Worm (Caenorhabditis elegans): Measurements from ENCODE around the gene F54F2.9.

F54F2.9 gene

DNA sequence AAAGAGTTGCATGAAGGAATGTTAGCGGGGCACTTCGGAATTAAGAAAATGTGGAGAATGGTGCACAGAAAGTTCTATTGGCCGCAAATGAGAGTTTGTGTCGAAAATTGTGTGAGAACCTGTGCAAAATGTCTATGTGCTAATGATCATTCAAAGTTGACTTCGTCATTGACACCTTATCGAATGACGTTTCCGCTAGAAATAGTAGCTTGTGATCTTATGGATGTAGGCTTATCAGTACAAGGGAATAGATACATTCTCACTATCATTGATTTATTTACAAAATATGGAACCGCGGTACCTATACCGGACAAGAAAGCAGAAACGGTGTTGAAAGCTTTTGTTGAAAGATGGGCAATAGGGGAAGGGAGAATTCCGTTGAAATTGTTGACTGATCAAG, 31.5 kb upstream of the F54F2.9 start:
- TF ChIP-seq ham-2 (GFP tag; optimal IDR thresholded peaks at IDR 0.05), result no peak
- no peak for TF ChIP-seq zip-8 (tag; optimal IDR thresholded peaks at IDR 0.05)
- no peak for TF ChIP-seq ztf-11 (tag; optimal IDR thresholded peaks at IDR 0.05)
- TF ChIP-seq ceh-43 (GFP tag; optimal IDR thresholded peaks at IDR 0.05), result no peak
- TF ChIP-seq tbx-8 (GFP tag; optimal IDR thresholded peaks at IDR 0.05), result no peak
- no peak for TF ChIP-seq elt-3 (tag; optimal IDR thresholded peaks at IDR 0.05)
- no peak for TF ChIP-seq cnd-1 (tag; optimal IDR thresholded peaks at IDR 0.05)
- TF ChIP-seq pha-4 (tag; optimal IDR thresholded peaks at IDR 0.05), result no peak
- no peak for TF ChIP-seq ces-1 (GFP tag; optimal IDR thresholded peaks at IDR 0.05)
- no peak for TF ChIP-seq unc-62 (GFP tag; optimal IDR thresholded peaks at IDR 0.05)
- TF ChIP-seq flh-1 (GFP tag; optimal IDR thresholded peaks at IDR 0.05), result no peak
- TF ChIP-seq bed-3 (GFP tag; optimal IDR thresholded peaks at IDR 0.05), result no peak
- no peak for TF ChIP-seq unc-120 (tag; optimal IDR thresholded peaks at IDR 0.05; ENCODE audit: poor library complexity, severe bottlenecking)
- TF ChIP-seq mep-1 (tag; optimal IDR thresholded peaks at IDR 0.05), result no peak
- TF ChIP-seq lsy-2 (tag; optimal IDR thresholded peaks at IDR 0.05), result no peak
- TF ChIP-seq ceh-39 (tag; optimal IDR thresholded peaks at IDR 0.05), result no peak
- no peak for TF ChIP-seq ceh-83 (GFP tag; optimal IDR thresholded peaks at IDR 0.05)
- no peak for TF ChIP-seq sptf-1 (tag; optimal IDR thresholded peaks at IDR 0.05)

- TF ChIP-seq ham-2 (GFP tag; optimal IDR thresholded peaks at IDR 0.05) (no peak), lin-32 (GFP tag; optimal IDR thresholded peaks at IDR 0.05) (no peak), lsy-2 (tag; optimal IDR thresholded peaks at IDR 0.05) (no peak), bed-3 (GFP tag; optimal IDR thresholded peaks at IDR 0.05) (no peak), elt-3 (tag; optimal IDR thresholded peaks at IDR 0.05) (no peak), tbx-8 (GFP tag; optimal IDR thresholded peaks at IDR 0.05) (no peak), zip-8 (tag; optimal IDR thresholded peaks at IDR 0.05) (no peak), nhr-2 (tag; optimal IDR thresholded peaks at IDR 0.05) (no peak), ces-1 (GFP tag; optimal IDR thresholded peaks at IDR 0.05) (no peak), sptf-1 (tag; optimal IDR thresholded peaks at IDR 0.05) (no peak), unc-120 (tag; optimal IDR thresholded peaks at IDR 0.05; ENCODE audit: poor library complexity, severe bottlenecking) (no peak)
These were observed 24.9 kb upstream of the F54F2.9 start, which contains the start of gene plg-1 for ce11 chrIII:8851961-8852360. Gene plg-1, plus strand, starts transcription at chrIII:8852261.

DNA sequence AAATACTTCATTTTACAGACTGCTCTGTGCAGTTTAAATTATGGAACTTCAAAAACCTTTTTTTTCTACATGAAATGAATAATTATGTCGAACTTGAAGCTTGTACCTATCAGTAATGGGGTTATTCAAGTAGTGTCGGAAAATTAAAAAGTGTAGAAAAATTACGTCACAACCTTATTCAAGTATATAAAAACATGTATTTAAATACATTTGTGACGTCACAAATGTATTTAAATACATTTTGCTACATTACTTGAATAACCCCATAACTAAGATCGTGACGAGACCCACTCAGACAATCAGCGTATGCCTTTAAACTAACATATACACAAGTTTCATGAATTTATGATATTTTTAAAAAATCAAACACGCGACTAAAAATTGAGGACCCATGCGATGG, 24.0 kb upstream of the F54F2.9 start:
- TF ChIP-seq zip-8 (tag; optimal IDR thresholded peaks at IDR 0.05), result peak; percentile 91

- TF ChIP-seq hlh-1 (tag; optimal IDR thresholded peaks at IDR 0.05) (peak; percentile 5), drap-1 (GFP tag; optimal IDR thresholded peaks at IDR 0.05) (no peak), sptf-1 (tag; optimal IDR thresholded peaks at IDR 0.05) (peak; percentile 41), sem-2 (GFP tag; optimal IDR thresholded peaks at IDR 0.05) (no peak)
These were observed 23.5 kb upstream of the F54F2.9 start, which contains the start of gene F44E2.9 for ce11 chrIII:8850482-8851047. Gene F44E2.9, minus strand, starts transcription at chrIII:8850532.

DNA sequence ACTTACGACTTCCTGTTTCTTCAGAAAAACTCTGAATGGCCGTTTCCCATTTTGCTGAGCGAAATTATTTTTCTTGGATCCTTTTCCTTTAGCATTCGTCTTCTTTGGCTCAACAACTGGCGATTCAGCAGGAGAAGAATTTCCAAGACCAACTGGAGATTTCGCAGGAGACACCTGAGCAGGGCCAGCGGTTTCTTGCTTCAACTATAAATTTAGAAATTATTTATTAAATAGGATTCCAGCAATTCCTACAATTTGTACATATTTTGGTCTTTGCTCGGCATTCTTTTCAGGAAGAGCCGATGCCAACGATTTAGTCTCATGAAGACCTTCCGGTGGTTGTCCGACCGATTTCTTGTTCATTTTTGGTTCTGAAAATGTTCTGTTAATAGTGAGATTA, 22.5 kb upstream of the F54F2.9 start, which contains the start of gene F44E2.8:
Gene F44E2.8 (minus strand): TSS at position 371 of the 400 bp plus-strand sequence.
- TF ChIP-seq cnd-1 (tag; optimal IDR thresholded peaks at IDR 0.05), result no peak
- no peak for TF ChIP-seq drap-1 (GFP tag; optimal IDR thresholded peaks at IDR 0.05)
- no peak for TF ChIP-seq nhr-237 (tag; optimal IDR thresholded peaks at IDR 0.05)
- no peak for TF ChIP-seq mab-5 (tag; optimal IDR thresholded peaks at IDR 0.05)
- no peak for TF ChIP-seq hlh-1 (tag; optimal IDR thresholded peaks at IDR 0.05)
- TF ChIP-seq blmp-1 (tag; optimal IDR thresholded peaks at IDR 0.05), result no peak
- no peak for TF ChIP-seq nhr-12 (tag; optimal IDR thresholded peaks at IDR 0.05)
- no peak for TF ChIP-seq mep-1 (tag; optimal IDR thresholded peaks at IDR 0.05)
- no peak for TF ChIP-seq nhr-28 (tag; optimal IDR thresholded peaks at IDR 0.05)
- no peak for TF ChIP-seq ceh-39 (tag; optimal IDR thresholded peaks at IDR 0.05)
- TF ChIP-seq ham-2 (GFP tag; optimal IDR thresholded peaks at IDR 0.05), result no peak
- no peak for TF ChIP-seq ceh-43 (GFP tag; optimal IDR thresholded peaks at IDR 0.05)
- no peak for TF ChIP-seq M03D4.4 (tag; optimal IDR thresholded peaks at IDR 0.05)
- TF ChIP-seq sptf-1 (tag; optimal IDR thresholded peaks at IDR 0.05), result no peak
- no peak for TF ChIP-seq flh-1 (GFP tag; optimal IDR thresholded peaks at IDR 0.05)
- no peak for TF ChIP-seq lsy-2 (tag; optimal IDR thresholded peaks at IDR 0.05)
- no peak for TF ChIP-seq unc-120 (tag; optimal IDR thresholded peaks at IDR 0.05; ENCODE audit: poor library complexity, severe bottlenecking)
- TF ChIP-seq snpc-4 (tag; optimal IDR thresholded peaks at IDR 0.05), result no peak
